Worm (Caenorhabditis elegans) whole organism, late embryonic: ENCODE data around the gene mom-2.

Source experiments
- C08G9.2 ChIP-seq: sonication (generic microtip); optimal IDR thresholded peaks from 2 replicates; lab custom pipeline; 2016; ENCODE audit warnings: mild to moderate bottlenecking, missing genetic modification characterization, moderate library complexity, missing compliant biosample characterization
- K09A11.1 ChIP-seq: sonication (generic microtip); optimal IDR thresholded peaks from 2 replicates; lab custom pipeline; 2017; ENCODE audit warnings: antibody characterized with exemption, mild to moderate bottlenecking, missing genetic modification characterization, missing compliant biosample characterization; ENCODE audit not compliant: insufficient read depth
- elt-2 ChIP-seq: sonication (generic microtip); optimal IDR thresholded peaks from 2 replicates; lab custom pipeline; 2016; ENCODE audit warnings: missing genetic modification reagents, missing genetic modification characterization, missing compliant biosample characterization
- hlh-13 ChIP-seq: fragments of 200-800 bp; sonication (Bioruptor generic); optimal IDR thresholded peaks from 2 replicates; lab custom pipeline; 2018; ENCODE audit warnings: mild to moderate bottlenecking, missing genetic modification characterization, missing compliant biosample characterization
- lin-11 ChIP-seq: fragments of 200-800 bp; sonication (Bioruptor generic); optimal IDR thresholded peaks from 2 replicates; lab custom pipeline; 2018; ENCODE audit warnings: mild to moderate bottlenecking, missing genetic modification characterization, missing compliant biosample characterization
- nhr-11 ChIP-seq: fragments of 150-350 bp; optimal IDR thresholded peaks from 2 replicates; lab custom pipeline; 2014; ENCODE audit warnings: missing biosample characterization, missing genetic modification characterization
- rnt-1 ChIP-seq: sonication (generic microtip); optimal IDR thresholded peaks from 2 replicates; lab custom pipeline; 2016; ENCODE audit warnings: missing genetic modification characterization, missing compliant biosample characterization
- sdc-2 ChIP-seq: sonication (generic microtip); optimal IDR thresholded peaks from 2 replicates; lab custom pipeline; 2016; ENCODE audit warnings: missing genotype, missing genetic modification characterization, missing compliant biosample characterization
- syd-9 ChIP-seq: sonication (generic microtip); optimal IDR thresholded peaks from 2 replicates; lab custom pipeline; 2016; ENCODE audit warnings: mild to moderate bottlenecking, missing genetic modification characterization, moderate library complexity, missing compliant biosample characterization
- unc-3 ChIP-seq, 2 experiments: fragments of 200-800 bp in 1 of 2; sonication (Bioruptor generic) in 1 of 2; sonication (generic microtip) in 1 of 2; conservative IDR thresholded peaks in 1 of 2; optimal IDR thresholded peaks in 1 of 2; 2 replicates each; pipeline versions ENCODE4 v1.3.6 to Lab custom; 2016 to 2022; ENCODE audit warnings: missing compliant biosample characterization in 2 of 2, missing genetic modification characterization in 2 of 2, missing genetic modification reagents in 1 of 2

- TF ChIP-seq sdc-2 (no peak), elt-2 (tag; lab: Kevin White, UChicago) (no peak), C08G9.2 (tag; lab: Kevin White, UChicago) (no peak), nhr-11 (tag; lab: Kevin White, UChicago) (no peak), lin-11 (tag; lab: Kevin White, UChicago) (no peak), K09A11.1 (no peak), syd-9 (no peak), unc-3 (GFP tag; conservative IDR thresholded peaks at IDR 0.05; lab: Robert Waterston, UW) (no peak), unc-3 (tag; optimal IDR thresholded peaks at IDR 0.05; lab: Kevin White, UChicago) (no peak), hlh-13 (no peak), rnt-1 (tag; lab: Kevin White, UChicago) (no peak)
These were observed 49.4 kb upstream of the mom-2 start, which contains the start of gene W02D7.8 for ce11 chrV:8306366-8306765.
